Worm (Caenorhabditis elegans): Measurements from ENCODE around the gene clk-1.

DNA sequence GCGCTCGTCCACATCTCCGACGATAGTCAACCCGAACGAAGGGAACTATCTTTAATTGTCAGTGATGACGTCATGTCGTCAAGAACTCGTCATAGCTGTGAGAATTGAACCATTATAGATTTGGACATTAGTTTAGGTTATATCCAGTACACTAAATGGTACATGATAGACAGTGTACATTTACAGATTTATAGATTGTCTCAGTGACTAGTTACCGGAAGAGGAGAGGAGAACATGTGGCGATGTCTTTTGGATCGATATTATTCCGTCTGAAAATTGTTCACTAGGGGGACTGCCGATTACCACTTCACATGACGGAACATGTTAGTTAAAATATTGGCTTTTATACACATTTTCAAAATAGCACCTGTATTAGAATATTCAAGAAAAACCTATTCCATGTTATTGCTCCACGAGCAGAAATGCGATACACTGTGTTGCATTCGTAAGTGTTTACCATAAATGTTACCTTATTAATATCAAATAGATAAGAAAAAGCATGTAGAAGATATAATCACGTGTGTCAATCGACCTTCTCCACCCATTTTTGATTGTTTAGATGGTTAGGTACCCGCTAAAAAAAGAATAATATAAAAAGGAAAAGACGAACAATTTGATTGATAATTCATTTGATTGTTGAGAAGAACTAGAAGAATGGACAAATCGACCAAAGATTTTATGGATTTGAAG is 10.3 kb upstream of the clk-1 start, which contains the start of gene ZC395.5:
- no peak for TF ChIP-seq lin-39 (tag; optimal IDR thresholded peaks at IDR 0.05)
- TF ChIP-seq hmg-11 (tag; optimal IDR thresholded peaks at IDR 0.05), result no peak
- TF ChIP-seq tbx-2 (tag; optimal IDR thresholded peaks at IDR 0.05), result no peak
- no peak for TF ChIP-seq nhr-28 (tag; optimal IDR thresholded peaks at IDR 0.05)
- TF ChIP-seq R02D3.7 (tag; optimal IDR thresholded peaks at IDR 0.05), result no peak
- peak; percentile 57 for TF ChIP-seq pha-4 (tag; optimal IDR thresholded peaks at IDR 0.05)
- no peak for TF ChIP-seq elt-1 (tag; optimal IDR thresholded peaks at IDR 0.05)
- no peak for TF ChIP-seq zag-1 (tag; optimal IDR thresholded peaks at IDR 0.05)
- TF ChIP-seq egl-27 (tag; optimal IDR thresholded peaks at IDR 0.05), result no peak
- no peak for TF ChIP-seq aly-2 (tag; optimal IDR thresholded peaks at IDR 0.05)
- no peak for TF ChIP-seq unc-39 (tag; optimal IDR thresholded peaks at IDR 0.05)

All from whole organism, L3 larva.